Worm (Caenorhabditis elegans) whole organism, L4 larva: ENCODE results near the gene ral-1.
A peak's percentile ranks its signal among the peaks of the same experiment; 100 is the strongest.

Source experiments
- F37D6.2 ChIP-seq: sonication (generic microtip); optimal IDR thresholded peaks from 2 replicates; lab custom pipeline; 2016; ENCODE audit warnings: mild to moderate bottlenecking, missing genetic modification characterization, missing compliant biosample characterization
- F49E8.2 ChIP-seq: sonication (generic microtip); optimal IDR thresholded peaks from 2 replicates; lab custom pipeline; 2016; ENCODE audit warnings: missing compliant biosample characterization, mild to moderate bottlenecking, missing genetic modification characterization, borderline replicate concordance
- T20F7.1 ChIP-seq: fragments of 200-800 bp; sonication (Bioruptor generic); optimal IDR thresholded peaks from 2 replicates; lab custom pipeline; 2018; ENCODE audit warnings: mild to moderate bottlenecking, missing genetic modification characterization, missing compliant biosample characterization
- T26A8.4 ChIP-seq: fragments of 200-800 bp; sonication (Bioruptor generic); IDR thresholded peaks from 2 replicates; pipeline ENCODE4 v1.3.6; 2022; ENCODE audit warnings: missing genetic modification characterization, missing compliant biosample characterization
- Y105C5A.15 ChIP-seq: fragments of 200-800 bp; sonication (Bioruptor generic); IDR thresholded peaks from 2 replicates; pipeline ENCODE4 v1.3.6; 2022; ENCODE audit warnings: missing genetic modification characterization, missing compliant biosample characterization
- ZK546.5 ChIP-seq, 2 experiments: sonication (generic microtip); optimal IDR thresholded peaks; 2 replicates each; lab custom pipeline; 2017; ENCODE audit warnings: missing biosample characterization in 2 of 2, missing genetic modification characterization in 2 of 2
- aha-1 ChIP-seq: fragments of 150-350 bp; peaks from one replicate; lab custom pipeline; 2014; ENCODE audit warnings: missing biosample characterization, missing genetic modification characterization
- ama-1 ChIP-seq: fragments of 150-350 bp; optimal IDR thresholded peaks from 2 replicates; lab custom pipeline; 2014; ENCODE audit warnings: inconsistent platforms, mixed read lengths
- attf-4 ChIP-seq: sonication (generic microtip); optimal IDR thresholded peaks from 3 replicates; lab custom pipeline; 2017; ENCODE audit warnings: missing biosample characterization, missing genetic modification characterization
- ceh-28 ChIP-seq: fragments of 150-350 bp; optimal IDR thresholded peaks from 2 replicates; lab custom pipeline; 2014; ENCODE audit warnings: missing biosample characterization, missing genetic modification reagents, missing genetic modification characterization
- ceh-44 ChIP-seq: fragments of 200-800 bp; sonication (Bioruptor generic); IDR thresholded peaks from 2 replicates; pipeline ENCODE4 v1.3.6; 2022; ENCODE audit warnings: missing genetic modification reagents, missing genetic modification characterization, missing compliant biosample characterization
- ceh-62 ChIP-seq: sonication (generic microtip); optimal IDR thresholded peaks from 2 replicates; lab custom pipeline; 2017; ENCODE audit warnings: missing biosample characterization, missing genetic modification characterization
- ceh-82 ChIP-seq: sonication (generic microtip); optimal IDR thresholded peaks from 2 replicates; lab custom pipeline; 2017; ENCODE audit warnings: missing biosample characterization, missing genetic modification characterization
- ces-1 ChIP-seq: fragments of 150-350 bp; sonication (generic microtip); optimal IDR thresholded peaks from 4 replicates; lab custom pipeline; 2014; ENCODE audit warnings: missing biosample characterization, missing genetic modification reagents, missing genetic modification characterization
- daf-16 ChIP-seq, 3 experiments: sonication (generic microtip); optimal IDR thresholded peaks; 2 replicates each; lab custom pipeline; 2016 to 2017; ENCODE audit warnings: missing genetic modification characterization in 3 of 3, missing genetic modification reagents in 3 of 3, mild to moderate bottlenecking in 2 of 3, missing compliant biosample characterization in 2 of 3, missing biosample characterization in 1 of 3, moderate library complexity in 1 of 3
- dmd-6 ChIP-seq: fragments of 200-800 bp; sonication (Bioruptor generic); IDR thresholded peaks from 2 replicates; pipeline ENCODE4 v1.3.6; 2022; ENCODE audit warnings: missing genetic modification reagents, missing genetic modification characterization, missing compliant biosample characterization
- dmd-8 ChIP-seq: fragments of 200-800 bp; sonication (Bioruptor generic); IDR thresholded peaks from 2 replicates; pipeline ENCODE4 v1.3.6; 2022; ENCODE audit warnings: missing genetic modification characterization, missing compliant biosample characterization
- dve-1 ChIP-seq: sonication (generic microtip); optimal IDR thresholded peaks from 2 replicates; lab custom pipeline; 2017; ENCODE audit warnings: antibody characterized with exemption, mild to moderate bottlenecking, missing genetic modification characterization, missing compliant biosample characterization; ENCODE audit not compliant: insufficient read depth
- fkh-10 ChIP-seq: fragments of 150-350 bp; optimal IDR thresholded peaks from 2 replicates; lab custom pipeline; 2014; ENCODE audit warnings: missing biosample characterization, missing genetic modification reagents, missing genetic modification characterization
- gei-8 ChIP-seq: fragments of 200-800 bp; sonication (Bioruptor generic); optimal IDR thresholded peaks from 2 replicates; lab custom pipeline; 2018; ENCODE audit warnings: mild to moderate bottlenecking, missing genetic modification characterization, missing compliant biosample characterization
- hif-1 ChIP-seq, 2 experiments: sonication (generic microtip); optimal IDR thresholded peaks; 2 replicates each; lab custom pipeline; 2016 to 2017; ENCODE audit warnings: missing compliant biosample characterization in 2 of 2, missing genetic modification characterization in 2 of 2, missing genetic modification reagents in 2 of 2, missing genotype in 2 of 2, mild to moderate bottlenecking in 1 of 2
- lin-13 ChIP-seq: fragments of 150-350 bp; optimal IDR thresholded peaks from 2 replicates; lab custom pipeline; 2014; ENCODE audit warnings: missing biosample characterization, missing genetic modification reagents, missing genetic modification characterization
- lin-29 ChIP-seq: fragments of 200-800 bp; sonication (Bioruptor generic); IDR thresholded peaks from 2 replicates; pipeline ENCODE4 v1.3.6; 2022; ENCODE audit warnings: missing genetic modification reagents, missing genetic modification characterization, missing compliant biosample characterization
- lin-39 ChIP-seq: fragments of 150-350 bp; optimal IDR thresholded peaks from 2 replicates; lab custom pipeline; 2014; ENCODE audit warnings: missing biosample characterization, missing genetic modification reagents, missing genetic modification characterization
- lsy-2 ChIP-seq, 2 experiments: fragments of 150-350 bp in 1 of 2; sonication (generic microtip) in 1 of 2; optimal IDR thresholded peaks; 2 replicates each; lab custom pipeline; 2014 to 2017; ENCODE audit warnings: missing biosample characterization in 2 of 2, missing genetic modification characterization in 2 of 2
- mdl-1 ChIP-seq, 2 experiments: fragments of 150-350 bp in 1 of 2; sonication (generic microtip) in 1 of 2; optimal IDR thresholded peaks; 2 replicates each; lab custom pipeline; 2014 to 2017; ENCODE audit warnings: missing biosample characterization in 2 of 2, missing genetic modification characterization in 2 of 2
- mep-1 ChIP-seq: fragments of 150-350 bp; sonication (generic microtip); optimal IDR thresholded peaks from 3 replicates; lab custom pipeline; 2014; ENCODE audit warnings: missing biosample characterization, missing genetic modification characterization
- mes-2 ChIP-seq: sonication (generic microtip); optimal IDR thresholded peaks from 2 replicates; lab custom pipeline; 2016; ENCODE audit warnings: missing genotype, mild to moderate bottlenecking, missing genetic modification characterization, missing compliant biosample characterization; ENCODE audit not compliant: poor library complexity, severe bottlenecking
- nhr-102 ChIP-seq: sonication (generic microtip); optimal IDR thresholded peaks from 2 replicates; lab custom pipeline; 2016; ENCODE audit warnings: mild to moderate bottlenecking, missing genetic modification characterization, moderate library complexity, missing compliant biosample characterization
- nhr-11 ChIP-seq: fragments of 150-350 bp; optimal IDR thresholded peaks from 2 replicates; lab custom pipeline; 2014; ENCODE audit warnings: missing biosample characterization, missing genetic modification characterization
- nhr-111 ChIP-seq: fragments of 200-800 bp; sonication (Bioruptor generic); optimal IDR thresholded peaks from 2 replicates; lab custom pipeline; 2018; ENCODE audit warnings: mild to moderate bottlenecking, missing genetic modification characterization, missing compliant biosample characterization
- nhr-237 ChIP-seq: sonication (generic microtip); optimal IDR thresholded peaks from 2 replicates; lab custom pipeline; 2017; ENCODE audit warnings: missing biosample characterization, missing genetic modification characterization
- nhr-25 ChIP-seq: sonication (generic microtip); optimal IDR thresholded peaks from 2 replicates; lab custom pipeline; 2017; ENCODE audit warnings: missing genetic modification characterization, mild to moderate bottlenecking, missing compliant biosample characterization, antibody characterized with exemption, moderate library complexity, borderline replicate concordance; ENCODE audit not compliant: insufficient read depth
- nhr-42 ChIP-seq: fragments of 200-800 bp; sonication (Bioruptor generic); IDR thresholded peaks from 2 replicates; pipeline ENCODE4 v1.3.6; 2022; ENCODE audit warnings: missing genetic modification characterization, missing compliant biosample characterization
- nhr-6 ChIP-seq: fragments of 150-350 bp; optimal IDR thresholded peaks from 2 replicates; lab custom pipeline; 2014; ENCODE audit warnings: missing biosample characterization, missing genetic modification characterization
- nhr-77 ChIP-seq: fragments of 150-350 bp; optimal IDR thresholded peaks from 2 replicates; lab custom pipeline; 2014; ENCODE audit warnings: missing biosample characterization, missing genetic modification characterization
- pha-4 ChIP-seq, 2 experiments: fragments of 150-350 bp in 1 of 2; fragments of 200-800 bp in 1 of 2; sonication (Bioruptor generic) in 1 of 2; IDR thresholded peaks in 1 of 2; optimal IDR thresholded peaks in 1 of 2; 2 replicates each; pipeline versions ENCODE4 v1.3.6 to Lab custom; 2014 to 2022; ENCODE audit warnings: missing genetic modification characterization in 2 of 2, missing genetic modification reagents in 2 of 2, missing biosample characterization in 1 of 2, missing compliant biosample characterization in 1 of 2
- php-3 ChIP-seq: fragments of 200-800 bp; sonication (Bioruptor generic); IDR thresholded peaks from 2 replicates; pipeline ENCODE4 v1.3.6; 2022; ENCODE audit warnings: missing genetic modification reagents, missing genetic modification characterization, missing compliant biosample characterization
- pqm-1 ChIP-seq: sonication (generic microtip); optimal IDR thresholded peaks from 2 replicates; lab custom pipeline; 2017; ENCODE audit warnings: missing biosample characterization, missing genetic modification characterization
- rbr-2 ChIP-seq: sonication (generic microtip); optimal IDR thresholded peaks from 2 replicates; lab custom pipeline; 2016; ENCODE audit warnings: missing genotype, missing genetic modification characterization, missing compliant biosample characterization
- set-16 ChIP-seq: fragments of 200-800 bp; sonication (Bioruptor generic); IDR thresholded peaks from 2 replicates; pipeline ENCODE4 v1.3.6; 2022; ENCODE audit warnings: missing genetic modification reagents, missing genetic modification characterization, missing compliant biosample characterization
- unc-62 ChIP-seq, 3 experiments: fragments of 150-350 bp in 1 of 3; sonication (generic microtip); optimal IDR thresholded peaks in 2 of 3; peaks in 1 of 3; 1 replicate in 1 of 3; 2 replicates in 2 of 3; lab custom pipeline; 2014 to 2017; ENCODE audit warnings: missing biosample characterization in 3 of 3, missing genetic modification characterization in 3 of 3, missing genetic modification reagents in 3 of 3, missing genotype in 1 of 3
- zag-1 ChIP-seq: fragments of 150-350 bp; optimal IDR thresholded peaks from 2 replicates; lab custom pipeline; 2014; ENCODE audit warnings: missing biosample characterization, missing genetic modification characterization
- zip-2 ChIP-seq: fragments of 150-350 bp; optimal IDR thresholded peaks from 2 replicates; lab custom pipeline; 2014; ENCODE audit warnings: missing biosample characterization, missing genetic modification characterization

Gene ral-1

DNA sequence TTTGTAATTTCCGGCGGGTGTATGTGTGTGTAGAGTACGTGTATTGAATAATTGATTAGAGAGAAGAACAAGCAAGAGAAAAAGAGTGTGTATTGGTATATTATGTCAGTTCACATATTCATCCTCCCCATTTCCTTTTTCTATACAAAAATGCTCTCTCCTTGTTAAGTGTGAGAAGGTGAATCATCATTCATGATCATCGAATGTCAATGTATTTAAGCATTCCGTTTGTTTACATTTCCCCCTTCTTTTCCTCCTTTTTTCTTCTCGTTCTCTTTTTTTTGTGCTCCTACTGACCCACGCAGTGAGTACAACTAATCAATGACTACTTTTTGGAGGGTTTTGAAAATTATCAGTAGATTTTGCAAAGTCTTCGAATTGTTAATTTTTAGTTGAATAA lies 32.4 kb downstream of the ral-1 start:
- no peak for TF ChIP-seq nhr-25 (tag; lab: Kevin White, UChicago)
- peak; percentile 28 for TF ChIP-seq nhr-6 (tag; lab: Kevin White, UChicago)
- TF ChIP-seq pqm-1 (tag; lab: Kevin White, UChicago), result peak; percentile 79
- peak; percentile 31 for TF ChIP-seq mes-2 (tag; lab: Kevin White, UChicago)
- no peak for TF ChIP-seq ceh-44 (GFP tag; lab: Robert Waterston, UW)
- TF ChIP-seq daf-16 (GFP tag; optimal IDR thresholded peaks at IDR 0.05; lab: Kevin White, UChicago), result no peak
- peak; percentile 41 for TF ChIP-seq daf-16 (tag; optimal IDR thresholded peaks at IDR 0.05; lab: Kevin White, UChicago)
- peak; percentile 18 for TF ChIP-seq mep-1 (tag; lab: Kevin White, UChicago)
- TF ChIP-seq pha-4 (GFP tag; IDR thresholded peaks at IDR 0.05; lab: Robert Waterston, UW), result no peak
- peak; percentile 94 for TF ChIP-seq pha-4 (tag; optimal IDR thresholded peaks at IDR 0.05; lab: Kevin White, UChicago)
- TF ChIP-seq php-3 (GFP tag; lab: Robert Waterston, UW), result no peak
- TF ChIP-seq fkh-10 (GFP tag; lab: Kevin White, UChicago), result no peak
- peak; percentile 89 for TF ChIP-seq aha-1
- TF ChIP-seq dmd-6, result no peak

DNA sequence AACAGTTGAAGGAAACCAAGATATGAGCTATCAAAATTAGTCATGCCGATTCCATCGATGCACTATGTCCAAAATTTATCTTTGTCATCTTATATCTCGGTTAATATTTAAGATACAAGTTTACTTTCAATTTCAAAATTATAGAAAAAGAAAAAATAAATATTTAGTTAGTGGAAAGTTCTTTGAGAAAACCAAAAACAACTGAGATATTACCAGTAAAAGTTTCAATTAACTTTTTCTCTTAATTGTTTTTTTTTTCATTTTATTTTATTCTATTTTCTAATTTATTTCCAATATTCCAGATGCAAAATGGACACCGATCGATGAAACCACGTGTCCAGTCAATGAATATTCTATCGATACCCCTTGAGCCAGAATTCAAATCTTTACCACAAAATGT lies 33.5 kb downstream of the ral-1 start, which contains the start of gene gei-1:
gei-1 (plus strand) TSS at position 301 of the 400 bp plus-strand sequence.
- TF ChIP-seq daf-16 (GFP tag; optimal IDR thresholded peaks at IDR 0.05; lab: Kevin White, UChicago) (no peak), daf-16 (tag; optimal IDR thresholded peaks at IDR 0.05; lab: Kevin White, UChicago) (no peak), dmd-8 (GFP tag; lab: Robert Waterston, UW) (no peak), lin-29 (GFP tag; lab: Robert Waterston, UW) (no peak), zip-2 (tag; lab: Kevin White, UChicago) (no peak), rbr-2 (no peak), hif-1 (tag; optimal IDR thresholded peaks at IDR 0.05; lab: Kevin White, UChicago) (no peak), attf-4 (no peak), ama-1 (lab: Kevin White, UChicago) (no peak), lin-13 (GFP tag; lab: Kevin White, UChicago) (no peak), mep-1 (tag; lab: Kevin White, UChicago) (no peak), nhr-111 (GFP tag; lab: Kevin White, UChicago) (no peak), nhr-25 (tag; lab: Kevin White, UChicago) (no peak), zag-1 (no peak), ces-1 (no peak), lsy-2 (tag; optimal IDR thresholded peaks at IDR 0.05; lab: Kevin White, UChicago) (no peak), ceh-44 (GFP tag; lab: Robert Waterston, UW) (no peak), T26A8.4 (GFP tag; lab: Robert Waterston, UW) (no peak)

DNA sequence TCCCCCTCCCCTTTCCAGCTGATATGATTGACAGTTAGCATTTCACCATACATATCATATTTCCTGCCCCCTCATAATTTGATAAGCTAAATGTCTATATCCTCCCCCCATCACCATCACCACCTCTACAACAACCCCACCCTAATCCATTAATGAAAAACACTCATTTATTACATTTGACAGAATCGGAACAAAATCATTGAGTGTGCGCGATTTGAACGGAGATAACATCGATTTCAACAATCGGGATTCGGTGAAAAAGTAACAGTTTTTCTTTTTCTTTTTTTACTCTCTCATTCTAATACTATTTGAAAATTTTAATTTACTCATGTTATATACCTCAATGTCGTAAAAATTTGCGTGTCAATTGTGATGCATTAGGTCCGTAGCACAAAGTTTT lies 34.7 kb downstream of the ral-1 start:
- TF ChIP-seq gei-8, result no peak
- no peak for TF ChIP-seq dve-1

DNA sequence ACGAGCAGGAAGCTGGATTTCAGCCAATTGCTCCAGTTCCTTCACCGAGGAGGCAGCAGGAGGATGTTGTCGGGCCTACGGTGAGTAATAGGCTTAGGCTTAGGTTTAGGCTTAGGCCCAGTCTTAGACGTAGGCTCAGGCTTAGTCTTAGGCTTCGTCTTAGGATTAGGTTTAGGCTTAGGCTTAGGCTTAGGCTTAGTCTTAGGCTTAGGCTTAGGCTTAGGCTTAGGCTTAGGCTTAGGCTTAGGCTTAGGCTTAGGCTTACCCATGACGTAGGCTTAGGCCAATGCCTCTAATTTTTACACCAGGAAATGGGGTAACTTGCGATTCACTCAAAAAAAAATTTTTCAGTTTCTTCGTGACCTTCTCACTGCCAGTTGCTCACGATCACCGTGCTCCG lies 35.6 kb downstream of the ral-1 start:
- TF ChIP-seq ZK546.5 (tag; optimal IDR thresholded peaks at IDR 0.05; lab: Kevin White, UChicago) (no peak), Y105C5A.15 (no peak), nhr-102 (no peak), rbr-2 (no peak), set-16 (GFP tag; lab: Robert Waterston, UW) (no peak), nhr-11 (tag; lab: Kevin White, UChicago) (no peak), nhr-237 (tag; lab: Kevin White, UChicago) (no peak), nhr-77 (tag; lab: Kevin White, UChicago) (no peak), F37D6.2 (tag; lab: Kevin White, UChicago) (no peak), ceh-82 (no peak), ceh-62 (no peak), mdl-1 (tag; optimal IDR thresholded peaks at IDR 0.05; lab: Kevin White, UChicago) (no peak), gei-8 (no peak), unc-62 (GFP tag; optimal IDR thresholded peaks at IDR 0.05 in 1 of 2; lab: Kevin White, UChicago) (no peak), unc-62 (tag; optimal IDR thresholded peaks at IDR 0.05; lab: Kevin White, UChicago) (no peak), nhr-42 (no peak), aha-1 (no peak), F49E8.2 (tag; lab: Kevin White, UChicago) (no peak), ceh-28 (tag; lab: Kevin White, UChicago) (no peak), T20F7.1 (GFP tag; lab: Kevin White, UChicago) (no peak), lin-39 (tag; lab: Kevin White, UChicago) (no peak)
